Worm (Caenorhabditis elegans): ENCODE measurements around the gene oig-3.

- TF ChIP-seq ama-1 (optimal IDR thresholded peaks at IDR 0.05) = peak; percentile 71
- no peak for TF ChIP-seq unc-130 (GFP tag; optimal IDR thresholded peaks at IDR 0.05)
- no peak for TF ChIP-seq nhr-28 (tag; optimal IDR thresholded peaks at IDR 0.05)
- TF ChIP-seq unc-62 (GFP tag; optimal IDR thresholded peaks at IDR 0.05 in 1 of 2) = no peak
- TF ChIP-seq unc-62 (tag; optimal IDR thresholded peaks at IDR 0.05) = no peak
- no peak for TF ChIP-seq egl-27 (tag; optimal IDR thresholded peaks at IDR 0.05)
These were observed 41.1 kb upstream of the oig-3 start, which contains the start of gene C47E8.11 for ce11 chrV:14688097-14688912.

Measured in whole organism, L4 larva.